Fruit fly (Drosophila melanogaster) S2 (cell line): ENCODE data around the gene Rh2.

Experiments
- CG8478 ChIP-seq: fragments of >200 bp; optimal IDR thresholded peaks from 2 replicates; lab custom pipeline; 2018
- CTCF ChIP-seq, 2 experiments: fragments of >200 bp; optimal IDR thresholded peaks; 2 replicates each; lab custom pipeline; 2018

Gene Rh2

DNA sequence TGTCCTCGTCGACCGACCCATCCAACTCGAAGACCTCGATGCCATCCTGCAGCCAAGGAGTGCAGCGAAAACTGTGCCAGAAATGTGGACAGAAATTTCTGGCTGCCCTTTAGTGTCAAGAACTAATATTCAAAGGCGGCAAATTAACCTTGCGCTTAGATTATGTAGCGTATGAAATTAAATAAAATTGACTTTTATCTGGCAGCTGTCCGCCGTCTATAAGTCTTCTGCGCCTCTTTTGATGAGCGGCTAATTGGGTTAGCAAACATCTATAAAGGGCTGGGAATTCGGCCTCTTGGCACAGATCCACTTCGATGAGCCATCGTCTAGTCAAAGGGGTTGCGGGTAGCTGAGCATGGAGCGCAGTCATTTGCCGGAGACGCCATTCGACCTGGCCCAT is at the start of gene Rh2:
Gene Rh2, plus strand, starts transcription at position 301 of the 400 bp plus-strand sequence.
- no peak for TF ChIP-seq CTCF (optimal IDR thresholded peaks at IDR 0.05; lab: Kevin White, UChicago)
- no peak for TF ChIP-seq CG8478 (lab: Kevin White, UChicago)

DNA sequence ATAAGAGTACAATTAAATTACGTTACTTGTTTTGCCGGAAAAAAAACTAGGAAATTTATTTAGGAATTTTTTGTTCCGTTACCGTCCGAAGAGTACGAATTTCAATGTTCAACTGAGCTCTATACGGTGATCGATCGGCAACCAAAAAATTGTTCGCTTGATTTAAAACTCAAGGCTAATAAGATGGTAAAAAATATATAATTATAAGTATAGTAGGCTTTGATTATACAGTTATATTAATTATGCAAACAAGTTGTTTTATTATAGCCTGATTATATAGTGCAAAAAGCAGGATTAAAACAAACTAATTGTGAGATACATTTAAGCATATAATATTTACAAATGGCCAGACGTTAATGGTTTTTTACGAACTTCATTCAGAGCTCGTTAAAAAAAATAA is 47.5 kb upstream of the Rh2 start, which contains the start of gene CG31226:
Gene CG31226, minus strand, starts transcription at position 101 of the 400 bp plus-strand sequence.
- TF ChIP-seq CTCF (optimal IDR thresholded peaks at IDR 0.05; lab: Kevin White, UChicago) (no peak), CG8478 (lab: Kevin White, UChicago) (no peak)

DNA sequence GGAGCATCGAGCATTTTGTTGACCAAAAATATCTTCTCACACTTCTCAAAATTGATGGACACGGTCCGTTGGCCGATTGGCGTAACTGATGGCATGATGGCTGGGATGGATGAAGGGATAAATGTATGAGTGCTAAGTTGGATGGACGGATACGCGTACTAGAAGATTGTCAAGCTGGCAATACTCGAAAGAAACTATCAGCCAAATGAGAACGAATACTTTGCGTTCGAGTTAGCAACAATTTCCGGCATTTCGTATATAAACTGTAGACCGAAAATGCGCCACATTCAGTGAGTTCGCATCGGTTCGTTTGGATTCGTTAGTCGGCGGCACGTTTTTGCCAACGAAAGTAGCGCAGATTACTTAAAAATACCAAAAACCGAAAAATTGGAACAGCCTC is 24.0 kb upstream of the Rh2 start, which contains the start of gene CG14298:
Gene CG14298, plus strand, starts transcription at position 301 of the 400 bp plus-strand sequence.
- TF ChIP-seq CTCF (optimal IDR thresholded peaks at IDR 0.05; lab: Kevin White, UChicago) (no peak), CG8478 (lab: Kevin White, UChicago) (no peak)

DNA sequence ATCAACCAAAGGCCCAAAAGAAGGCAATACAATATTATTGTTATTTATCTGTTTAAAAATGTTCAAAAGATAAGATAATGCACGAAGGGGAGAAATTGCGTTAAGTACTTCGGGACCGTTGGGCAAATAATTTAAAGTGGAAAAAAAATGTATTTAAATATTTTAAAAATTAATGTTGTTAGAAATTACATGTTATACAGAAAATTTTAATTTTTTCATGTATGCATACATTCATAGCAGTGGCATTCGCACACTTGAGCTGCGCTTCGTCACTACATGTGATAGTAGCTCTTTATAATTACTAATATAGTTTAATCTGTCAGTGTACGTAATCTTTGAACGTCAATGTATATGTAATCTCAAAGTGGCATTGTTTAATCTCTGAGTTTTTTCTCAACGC is 4.0 kb upstream of the Rh2 start:
- no peak for TF ChIP-seq CG8478 (lab: Kevin White, UChicago)
- no peak for TF ChIP-seq CTCF (optimal IDR thresholded peaks at IDR 0.05; lab: Kevin White, UChicago)

DNA sequence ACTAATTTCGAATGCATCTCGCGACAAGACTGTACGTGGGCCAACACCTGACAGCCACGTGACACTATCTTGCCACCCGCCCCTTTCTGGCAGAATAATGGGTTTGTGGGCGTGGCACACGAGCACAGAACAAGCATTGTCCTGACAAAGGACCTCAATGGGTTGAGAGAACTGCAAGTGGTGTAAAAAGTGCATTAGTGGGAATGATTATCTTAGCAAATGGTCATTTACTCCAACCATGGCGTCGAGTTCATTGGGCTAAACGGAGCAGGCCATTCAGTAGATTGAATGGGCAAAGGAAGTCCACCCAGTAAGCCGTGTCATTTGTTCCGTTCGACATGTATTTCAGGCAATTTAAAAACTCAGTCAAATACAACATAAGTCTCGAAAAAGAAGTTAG is 1.4 kb upstream of the Rh2 start, which contains the start of gene CG14297:
Gene CG14297, plus strand, starts transcription at position 301 of the 400 bp plus-strand sequence.
- TF ChIP-seq CTCF (optimal IDR thresholded peaks at IDR 0.05; lab: Kevin White, UChicago) (no peak), CG8478 (lab: Kevin White, UChicago) (no peak)

DNA sequence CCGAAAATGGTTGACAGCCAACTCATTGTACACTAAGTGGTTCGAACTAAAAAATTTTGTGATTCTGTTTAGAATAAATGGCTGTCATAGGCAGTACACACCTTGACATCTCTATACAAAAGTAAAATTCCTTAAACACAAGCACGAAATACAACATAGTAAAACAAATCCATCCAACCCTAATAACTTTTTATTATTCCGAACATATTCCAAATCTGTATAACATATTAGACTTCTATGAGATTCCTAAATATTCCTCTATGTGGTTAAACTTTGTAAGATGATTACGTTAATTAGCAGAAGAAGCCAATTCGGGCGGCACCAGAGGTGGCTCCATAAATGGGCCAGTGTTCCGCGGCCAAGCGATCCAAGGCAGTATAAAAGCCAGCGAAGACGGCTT is 2.9 kb downstream of the Rh2 start, which contains the start of gene CG14294:
Gene CG14294, minus strand, starts transcription at position 101 of the 400 bp plus-strand sequence.
- TF ChIP-seq CTCF (optimal IDR thresholded peaks at IDR 0.05; lab: Kevin White, UChicago) (no peak), CG8478 (lab: Kevin White, UChicago) (no peak)

DNA sequence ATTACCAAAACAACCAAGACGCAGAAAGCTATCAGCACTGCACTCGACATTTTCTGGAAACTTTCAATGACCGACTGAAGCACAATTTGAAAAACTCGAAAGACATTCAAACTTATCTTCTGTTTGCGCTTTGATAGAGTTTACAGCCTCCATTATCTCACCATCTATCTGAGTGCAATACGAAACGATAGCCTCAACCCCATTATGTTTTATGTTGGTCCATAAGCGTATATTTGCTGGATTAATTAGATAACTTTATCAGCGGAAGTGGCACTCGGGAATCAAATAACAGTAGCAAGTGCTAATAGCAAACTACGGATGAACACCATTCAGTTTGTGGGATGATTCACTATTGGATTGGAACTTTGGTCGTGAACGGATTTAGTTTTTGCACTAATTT is 3.6 kb downstream of the Rh2 start, which contains the start of gene CG34284:
Gene CG34284, minus strand, starts transcription at position 76 of the 400 bp plus-strand sequence.
- TF ChIP-seq CTCF (optimal IDR thresholded peaks at IDR 0.05; lab: Kevin White, UChicago), result no peak
- no peak for TF ChIP-seq CG8478 (lab: Kevin White, UChicago)

DNA sequence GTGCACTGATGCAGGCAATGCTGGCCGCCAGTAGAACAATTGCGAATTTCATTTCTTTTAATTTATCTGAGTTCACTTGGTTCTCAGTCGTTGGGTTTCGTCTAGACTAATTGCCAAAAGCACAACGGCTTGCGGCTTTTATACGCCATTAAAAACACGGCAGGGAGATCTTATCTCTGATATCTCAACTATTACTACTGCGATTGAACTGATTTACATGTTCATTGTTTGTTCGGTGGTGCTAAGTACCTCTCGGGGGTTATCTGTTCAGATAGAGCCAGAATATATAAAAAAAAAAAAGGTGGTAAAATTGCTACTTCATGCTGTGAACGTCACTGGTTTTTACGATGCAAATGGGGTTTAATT is 6.3 kb downstream of the Rh2 start, which contains the start of gene CG14292:
Gene CG14292, minus strand, starts transcription at position 101 of the 366 bp plus-strand sequence.
- TF ChIP-seq CTCF (optimal IDR thresholded peaks at IDR 0.05; lab: Kevin White, UChicago) (no peak), CG8478 (lab: Kevin White, UChicago) (no peak)

DNA sequence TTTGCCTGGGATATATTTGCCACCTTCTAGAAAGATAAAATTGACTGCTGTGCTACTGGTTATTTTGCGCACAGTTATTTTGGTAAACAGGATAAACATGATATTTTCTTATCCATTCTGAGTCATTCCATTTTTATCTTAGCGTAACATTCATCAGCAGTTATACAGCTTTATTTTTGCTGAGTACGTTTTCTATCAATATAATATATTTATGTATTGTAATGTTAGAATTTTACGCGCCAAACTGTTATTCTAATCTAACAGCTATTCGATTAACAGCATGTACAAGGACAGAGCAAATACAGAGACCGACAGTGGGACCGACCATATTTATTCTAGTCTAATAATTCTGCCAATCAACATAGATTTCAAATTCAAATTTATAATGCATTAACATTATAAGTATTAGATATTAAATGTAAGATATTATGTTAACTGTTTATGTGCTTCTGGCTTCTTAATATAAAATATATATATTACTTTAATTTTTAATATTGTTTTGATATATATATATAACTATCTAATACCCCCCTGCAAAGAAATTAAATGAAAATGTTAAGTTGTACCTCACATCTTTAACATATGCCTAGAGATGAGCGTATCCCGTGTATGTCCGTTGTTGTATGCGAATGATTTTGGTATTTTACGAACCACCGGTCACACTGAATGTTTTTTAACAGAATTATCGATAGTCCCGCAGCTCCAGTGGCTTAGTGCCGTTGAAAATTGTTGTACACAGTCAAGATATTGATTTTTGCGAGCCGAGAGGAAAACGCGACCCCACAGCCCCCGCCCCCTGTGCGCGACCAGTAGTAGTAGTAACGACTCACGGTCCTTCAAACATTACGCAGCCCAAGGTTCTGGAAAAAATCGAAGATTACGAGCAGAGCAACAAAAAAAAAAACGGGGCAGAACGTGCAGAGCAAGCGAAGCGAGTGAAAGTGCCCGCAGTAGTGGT is 7.0 kb downstream of the Rh2 start, which contains the start of gene EndoA:
Gene EndoA, plus strand, starts transcription at position 689 of the 958 bp plus-strand sequence.
- no peak for TF ChIP-seq CTCF (optimal IDR thresholded peaks at IDR 0.05; lab: Kevin White, UChicago)
- no peak for TF ChIP-seq CG8478 (lab: Kevin White, UChicago)

DNA sequence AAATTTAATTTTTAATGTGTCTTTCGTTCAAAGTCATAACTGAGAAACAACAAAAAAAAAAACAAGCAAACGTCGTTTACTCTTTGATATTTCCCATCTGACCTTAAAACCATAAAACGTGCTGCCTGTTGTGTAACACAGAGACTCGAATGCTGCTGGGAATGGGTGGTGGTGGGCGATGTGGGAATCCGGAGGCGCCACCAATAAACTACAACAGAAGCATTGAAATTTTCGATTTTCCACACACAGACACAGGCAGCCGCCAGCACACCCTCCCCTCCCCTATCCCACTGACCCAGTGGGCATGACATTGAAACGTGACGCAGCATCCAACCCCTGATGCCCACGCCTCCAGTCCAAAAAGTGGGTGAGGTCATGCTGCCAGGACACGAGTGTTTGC is 11.1 kb downstream of the Rh2 start:
- TF ChIP-seq CG8478 (lab: Kevin White, UChicago) (no peak), CTCF (optimal IDR thresholded peaks at IDR 0.05; lab: Kevin White, UChicago) (no peak)

DNA sequence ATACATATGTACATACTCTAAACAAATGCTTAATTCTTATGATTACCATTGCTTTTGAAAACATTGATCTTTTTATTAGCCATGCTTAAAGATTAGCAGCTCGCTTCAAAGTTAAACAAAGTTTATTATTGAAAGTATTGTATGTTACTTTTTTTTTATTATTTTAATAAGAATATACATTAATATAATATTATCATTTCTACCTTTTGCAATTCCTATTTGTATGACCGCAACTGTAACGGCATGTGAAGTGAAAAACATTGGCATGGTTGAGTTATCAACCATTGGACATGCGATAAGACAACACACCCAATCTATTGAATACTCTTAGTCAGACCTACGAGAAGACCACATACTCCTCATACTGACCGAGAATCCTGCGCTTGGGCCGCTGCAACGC is 11.7 kb downstream of the Rh2 start:
- TF ChIP-seq CG8478 (lab: Kevin White, UChicago), result no peak
- TF ChIP-seq CTCF (optimal IDR thresholded peaks at IDR 0.05; lab: Kevin White, UChicago), result no peak

DNA sequence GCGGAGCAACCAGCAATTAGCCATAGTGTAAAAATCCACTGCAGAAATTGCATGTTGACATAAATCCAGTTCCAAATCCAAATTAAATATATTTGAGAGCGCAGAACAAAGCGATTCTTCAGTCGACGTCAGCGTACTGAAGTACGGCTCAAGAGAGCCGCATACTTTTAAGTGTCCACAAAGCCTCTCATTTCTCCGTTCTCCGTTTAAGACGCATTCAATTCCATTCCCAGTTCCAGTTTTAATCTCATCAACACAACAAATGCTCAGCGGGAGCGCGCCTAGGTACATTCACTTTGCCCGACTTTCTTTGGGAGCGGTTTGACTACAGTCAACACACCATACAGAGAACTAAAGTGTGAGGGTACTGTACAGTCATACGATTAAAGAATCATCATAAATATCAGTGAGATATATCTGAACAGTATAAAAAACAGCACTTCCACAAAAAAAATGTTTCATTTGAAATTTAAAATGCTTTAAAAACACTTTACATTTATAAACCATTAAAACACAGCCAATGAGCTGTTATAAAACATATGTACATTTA is 13.6 kb downstream of the Rh2 start, which contains the start of gene Sgsh:
Gene Sgsh, minus strand, starts transcription at position 141 of the 550 bp plus-strand sequence.
- TF ChIP-seq CTCF (optimal IDR thresholded peaks at IDR 0.05; lab: Kevin White, UChicago), result no peak
- no peak for TF ChIP-seq CG8478 (lab: Kevin White, UChicago)

DNA sequence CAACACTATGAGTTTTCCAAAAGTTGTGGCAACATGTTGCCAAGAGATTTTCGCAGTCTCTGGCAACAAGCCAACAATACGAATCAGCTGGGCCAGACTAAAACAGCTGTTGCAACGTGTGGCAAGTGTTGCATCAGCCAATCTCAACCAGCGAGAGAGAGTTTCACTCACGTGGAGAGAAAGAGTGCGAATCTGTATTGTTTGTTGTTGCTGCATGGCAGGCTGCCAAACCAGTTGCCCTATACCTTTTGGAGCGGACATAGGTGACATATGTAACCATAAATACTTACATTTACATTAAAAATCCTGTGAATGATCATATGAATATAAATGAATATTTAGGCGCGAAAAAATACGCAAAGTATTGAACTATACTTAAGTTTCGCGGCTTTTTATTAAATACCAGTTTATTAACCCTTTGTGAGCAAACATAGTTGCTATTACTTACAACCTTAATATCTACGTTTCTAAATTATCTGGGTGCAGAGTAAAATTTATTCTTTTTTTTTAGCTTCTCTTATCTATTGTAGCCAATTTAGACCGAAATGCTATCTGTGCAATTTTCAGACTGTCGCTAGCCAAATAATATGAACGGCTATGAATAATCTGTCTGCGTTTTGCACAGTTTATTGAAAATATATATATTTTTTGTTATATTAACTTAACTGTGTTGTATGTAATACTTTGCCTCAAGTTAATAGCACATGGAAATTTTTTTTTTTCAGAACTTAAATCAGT is 14.8 kb downstream of the Rh2 start:
- TF ChIP-seq CG8478 (lab: Kevin White, UChicago) (no peak), CTCF (optimal IDR thresholded peaks at IDR 0.05; lab: Kevin White, UChicago) (no peak)
